Worm (Caenorhabditis elegans): ENCODE measurements around the gene srw-40.
A peak's percentile ranks its signal among the peaks of the same experiment; 100 is the strongest.

Gene srw-40

DNA sequence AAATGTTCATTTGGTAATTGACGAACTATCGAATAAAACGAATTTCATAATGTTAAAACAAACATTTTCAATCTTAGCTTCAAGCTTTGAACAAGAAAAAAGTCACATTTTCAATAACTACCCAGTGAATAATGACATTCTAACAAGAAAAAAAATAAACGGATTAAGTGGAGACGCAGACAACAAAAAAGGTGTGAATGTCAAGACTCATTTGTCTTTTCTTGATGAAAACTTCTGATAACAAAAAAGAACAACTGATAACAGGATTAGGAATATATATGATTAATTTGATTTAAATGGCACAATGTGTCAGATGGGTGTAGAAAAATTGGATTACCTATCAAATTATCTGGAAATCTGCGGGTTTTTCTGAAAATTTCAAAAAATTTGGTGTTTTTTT lies 27.3 kb downstream of the srw-40 start:
- no peak for TF ChIP-seq elt-1 (tag; optimal IDR thresholded peaks at IDR 0.05)
- peak; percentile 43 for TF ChIP-seq fos-1 (tag; optimal IDR thresholded peaks at IDR 0.05)
- no peak for TF ChIP-seq crh-2 (tag; optimal IDR thresholded peaks at IDR 0.05)
- peak; percentile 15 for TF ChIP-seq C34F6.9 (tag; optimal IDR thresholded peaks at IDR 0.05)
- TF ChIP-seq lin-13 (GFP tag; optimal IDR thresholded peaks at IDR 0.05), result no peak

DNA sequence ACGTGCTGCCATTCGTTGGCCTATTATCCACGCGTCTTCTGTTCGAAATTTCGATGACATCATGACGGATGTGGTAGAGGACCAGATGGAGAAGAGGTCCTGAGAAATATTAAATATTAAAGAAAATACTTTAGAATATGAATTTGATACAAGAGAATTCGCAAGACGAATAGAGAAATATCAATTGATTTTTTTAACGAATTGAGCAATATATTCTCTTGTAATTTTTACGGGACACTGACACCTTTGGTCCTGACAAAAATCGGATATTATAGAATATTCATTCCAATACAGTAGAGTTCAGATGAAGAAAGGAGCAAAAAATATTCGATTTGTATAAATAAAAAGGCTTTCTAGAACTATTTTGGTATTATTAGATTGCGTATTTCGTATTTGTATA lies 27.8 kb downstream of the srw-40 start, which contains the start of gene C01F1.6:
TSS of gene C01F1.6 (minus strand) at position 101 of the 400 bp plus-strand sequence.
- TF ChIP-seq nhr-237 (tag; optimal IDR thresholded peaks at IDR 0.05) (no peak), unc-62 (GFP tag; optimal IDR thresholded peaks at IDR 0.05) (no peak), nhr-129 (tag; optimal IDR thresholded peaks at IDR 0.05) (no peak), blmp-1 (tag; optimal IDR thresholded peaks at IDR 0.05; ENCODE audit: insufficient read depth) (no peak), egl-27 (tag; optimal IDR thresholded peaks at IDR 0.05) (no peak), crh-2 (tag; optimal IDR thresholded peaks at IDR 0.05) (no peak), alr-1 (tag; optimal IDR thresholded peaks at IDR 0.05) (no peak), skn-1 (tag; optimal IDR thresholded peaks at IDR 0.05) (no peak), snpc-4 (tag; optimal IDR thresholded peaks at IDR 0.05) (no peak), nhr-6 (tag; optimal IDR thresholded peaks at IDR 0.05) (no peak), sem-4 (tag; optimal IDR thresholded peaks at IDR 0.05) (no peak), zag-1 (tag; optimal IDR thresholded peaks at IDR 0.05) (no peak), gmeb-1 (tag; optimal IDR thresholded peaks at IDR 0.05) (no peak), ztf-1 (GFP tag; conservative IDR thresholded peaks at IDR 0.05) (no peak), Y55F3AM.14 (GFP tag; optimal IDR thresholded peaks at IDR 0.05) (no peak), C34F6.9 (tag; optimal IDR thresholded peaks at IDR 0.05) (no peak), ZK546.5 (tag; optimal IDR thresholded peaks at IDR 0.05) (no peak)

DNA sequence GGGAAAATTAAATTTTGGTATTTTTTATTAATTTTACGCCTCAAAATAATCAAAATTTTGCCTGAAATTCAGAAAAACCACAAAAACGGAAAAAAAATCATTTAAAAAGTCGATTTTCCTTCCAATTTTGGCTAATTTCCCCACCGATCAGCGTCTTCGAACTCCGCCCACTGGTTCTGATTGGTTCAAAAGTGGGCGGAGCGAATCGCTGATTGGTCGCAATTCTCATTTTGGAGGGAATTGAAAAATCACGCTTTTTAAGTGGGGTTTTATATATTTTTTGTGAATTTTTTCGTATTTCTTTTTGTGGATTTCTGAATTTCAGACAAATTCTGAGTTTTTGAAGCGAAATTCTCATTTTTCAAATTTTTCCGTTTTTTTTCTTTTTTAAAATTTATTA lies 29.0 kb downstream of the srw-40 start:
- TF ChIP-seq elt-1 (tag; optimal IDR thresholded peaks at IDR 0.05) (no peak), dmd-4 (tag; optimal IDR thresholded peaks at IDR 0.05) (no peak), nhr-129 (tag; optimal IDR thresholded peaks at IDR 0.05) (no peak), mdl-1 (tag; optimal IDR thresholded peaks at IDR 0.05) (no peak), lin-39 (tag; optimal IDR thresholded peaks at IDR 0.05) (no peak), R02D3.7 (tag; optimal IDR thresholded peaks at IDR 0.05) (no peak), C34F6.9 (tag; optimal IDR thresholded peaks at IDR 0.05) (no peak), ceh-16 (tag; optimal IDR thresholded peaks at IDR 0.05) (no peak), nhr-77 (tag; optimal IDR thresholded peaks at IDR 0.05) (no peak), nhr-11 (tag; optimal IDR thresholded peaks at IDR 0.05) (no peak), crh-2 (tag; optimal IDR thresholded peaks at IDR 0.05) (no peak)

DNA sequence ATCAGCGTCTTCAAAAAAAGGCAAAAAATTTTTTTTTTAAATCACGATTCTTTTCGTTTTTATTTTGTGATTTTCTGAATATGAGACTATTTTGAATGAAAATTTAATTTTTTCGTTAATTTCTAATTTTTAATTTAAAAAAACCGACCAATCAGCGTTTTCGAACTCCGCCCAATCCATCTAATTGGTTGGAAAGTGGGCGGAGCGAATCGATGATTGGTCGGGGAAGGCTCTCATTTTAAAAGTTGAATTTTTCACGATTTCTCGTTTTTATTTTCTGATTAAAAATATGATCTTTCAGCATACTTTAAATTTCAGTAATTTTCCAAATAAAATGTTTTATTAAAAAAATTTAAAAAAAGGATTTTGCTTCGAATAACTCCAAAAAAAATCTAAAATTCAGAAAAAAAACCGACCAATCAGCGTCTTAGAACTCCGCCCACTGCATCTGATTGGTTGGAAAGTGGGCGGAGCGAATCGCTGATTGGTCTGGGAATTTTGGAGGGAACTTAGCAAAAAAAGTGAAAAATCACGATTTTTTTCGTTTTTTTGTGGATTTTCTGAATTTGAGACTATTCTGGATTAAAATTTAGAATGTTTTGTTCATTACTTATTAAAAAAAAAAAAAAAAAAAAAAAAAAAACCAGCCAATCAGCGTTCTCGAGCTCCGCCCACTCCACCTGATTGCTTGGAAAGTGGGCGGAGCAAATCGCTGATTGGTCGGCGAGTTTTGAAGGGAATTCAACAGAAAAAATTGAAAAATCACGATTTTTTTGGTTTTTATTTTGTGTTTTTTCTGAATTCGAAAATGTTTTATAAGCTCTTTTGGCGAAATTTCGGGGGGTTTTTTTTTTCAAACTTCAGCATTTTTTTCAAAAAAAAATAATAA lies 31.4 kb downstream of the srw-40 start:
- TF ChIP-seq peb-1 (tag; optimal IDR thresholded peaks at IDR 0.05), result no peak
- TF ChIP-seq ZK546.5 (tag; optimal IDR thresholded peaks at IDR 0.05), result no peak
- TF ChIP-seq nhr-23 (tag; optimal IDR thresholded peaks at IDR 0.05), result no peak
- TF ChIP-seq ztf-4 (tag; optimal IDR thresholded peaks at IDR 0.05), result no peak
- no peak for TF ChIP-seq blmp-1 (tag; optimal IDR thresholded peaks at IDR 0.05; ENCODE audit: insufficient read depth)
- no peak for TF ChIP-seq crh-2 (tag; optimal IDR thresholded peaks at IDR 0.05)
- no peak for TF ChIP-seq F13H6.1 (tag; optimal IDR thresholded peaks at IDR 0.05)
- no peak for TF ChIP-seq zag-1 (tag; optimal IDR thresholded peaks at IDR 0.05)
- TF ChIP-seq nhr-129 (tag; optimal IDR thresholded peaks at IDR 0.05), result no peak
- no peak for TF ChIP-seq ceh-82 (tag; optimal IDR thresholded peaks at IDR 0.05)
- TF ChIP-seq nhr-25 (tag; optimal IDR thresholded peaks at IDR 0.05), result no peak
- TF ChIP-seq lin-11 (tag; optimal IDR thresholded peaks at IDR 0.05), result no peak
- TF ChIP-seq nhr-6 (tag; optimal IDR thresholded peaks at IDR 0.05), result no peak
- no peak for TF ChIP-seq ama-1 (optimal IDR thresholded peaks at IDR 0.05)
- TF ChIP-seq sma-9 (GFP tag; optimal IDR thresholded peaks at IDR 0.05), result no peak
- TF ChIP-seq sma-9 (tag; optimal IDR thresholded peaks at IDR 0.05), result no peak
- TF ChIP-seq skn-1 (tag; optimal IDR thresholded peaks at IDR 0.05), result no peak
- no peak for TF ChIP-seq fos-1 (tag; optimal IDR thresholded peaks at IDR 0.05)
- no peak for TF ChIP-seq gmeb-1 (tag; optimal IDR thresholded peaks at IDR 0.05)
- no peak for TF ChIP-seq sma-3 (GFP tag; optimal IDR thresholded peaks at IDR 0.05)
